Worm (Caenorhabditis elegans) whole organism, young adult: ENCODE data around the gene H43E16.1.

Experiments used
- ZK185.1 ChIP-seq: sonication (generic microtip); optimal IDR thresholded peaks from 2 replicates; lab custom pipeline; 2016; ENCODE audit warnings: mild to moderate bottlenecking, missing genetic modification characterization, missing compliant biosample characterization; ENCODE audit not compliant: poor library complexity, severe bottlenecking
- attf-3 ChIP-seq: fragments of 200-800 bp; sonication (Bioruptor generic); conservative IDR thresholded peaks from 2 replicates; pipeline ENCODE4 v1.3.6; 2022; ENCODE audit warnings: missing genetic modification reagents, missing genetic modification characterization, missing compliant biosample characterization
- attf-5 ChIP-seq: fragments of 200-800 bp; sonication (Bioruptor generic); optimal IDR thresholded peaks from 2 replicates; lab custom pipeline; 2018; ENCODE audit warnings: mild to moderate bottlenecking, missing genetic modification characterization, missing compliant biosample characterization
- ccch-3 ChIP-seq: fragments of 200-800 bp; sonication (Bioruptor generic); optimal IDR thresholded peaks from 2 replicates; lab custom pipeline; 2018; ENCODE audit warnings: mild to moderate bottlenecking, missing genetic modification characterization, missing compliant biosample characterization
- cebp-1 ChIP-seq, 2 experiments: fragments of 200-800 bp in 1 of 2; sonication (Bioruptor generic) in 1 of 2; sonication (generic microtip) in 1 of 2; IDR thresholded peaks in 1 of 2; optimal IDR thresholded peaks in 1 of 2; 2 replicates each; pipeline versions ENCODE4 v1.3.6 to Lab custom; 2017 to 2022; ENCODE audit warnings: missing compliant biosample characterization in 2 of 2, missing genetic modification characterization in 2 of 2, mild to moderate bottlenecking in 1 of 2, missing genetic modification reagents in 1 of 2, moderate library complexity in 1 of 2
- dpl-1 ChIP-seq: fragments of 150-350 bp; optimal IDR thresholded peaks from 2 replicates; lab custom pipeline; 2014; ENCODE audit warnings: missing biosample characterization, missing genetic modification reagents, missing genetic modification characterization
- ets-4 ChIP-seq: fragments of 200-800 bp; sonication (Bioruptor generic); optimal IDR thresholded peaks from 2 replicates; lab custom pipeline; 2018; ENCODE audit warnings: mild to moderate bottlenecking, missing genetic modification characterization, missing compliant biosample characterization
- hmg-1.2 ChIP-seq: fragments of 200-800 bp; sonication (Bioruptor generic); IDR thresholded peaks from 2 replicates; pipeline ENCODE4 v1.3.6; 2022; ENCODE audit warnings: missing genetic modification reagents, missing genetic modification characterization, missing compliant biosample characterization
- madf-3 ChIP-seq: fragments of 200-800 bp; sonication (Bioruptor generic); IDR thresholded peaks from 2 replicates; pipeline ENCODE4 v1.3.6; 2022; ENCODE audit warnings: missing genetic modification reagents, missing genetic modification characterization, missing compliant biosample characterization
- rpc-1 ChIP-seq, 2 experiments: fragments of 150-350 bp in 1 of 2; sonication (generic microtip) in 1 of 2; optimal IDR thresholded peaks; 2 replicates each; lab custom pipeline; 2014 to 2018; ENCODE audit warnings: missing biosample characterization in 1 of 2, missing genetic modification characterization in 1 of 2, missing genetic modification reagents in 1 of 2, missing genotype in 1 of 2
- snpc-4 ChIP-seq, 5 experiments: fragments of 150-350 bp in 1 of 5; sonication (generic microtip) in 4 of 5; optimal IDR thresholded peaks; 2 replicates each; lab custom pipeline; 2014 to 2018; ENCODE audit warnings: missing genetic modification characterization in 5 of 5, missing biosample characterization in 3 of 5, antibody characterized with exemption in 2 of 5, mild to moderate bottlenecking in 2 of 5, missing compliant biosample characterization in 2 of 5, missing genotype in 2 of 5, moderate library complexity in 2 of 5, missing genetic modification reagents in 1 of 5

- TF ChIP-seq madf-3 (GFP tag; lab: Robert Waterston, UW), result no peak
- no peak for TF ChIP-seq ccch-3 (GFP tag; lab: Kevin White, UChicago)
- no peak for TF ChIP-seq dpl-1 (GFP tag; lab: Kevin White, UChicago)
- TF ChIP-seq rpc-1 (optimal IDR thresholded peaks at IDR 0.05; lab: Kevin White, UChicago), result no peak
- no peak for TF ChIP-seq rpc-1 (tag; optimal IDR thresholded peaks at IDR 0.05; lab: Kevin White, UChicago)
- TF ChIP-seq ZK185.1 (tag; lab: Kevin White, UChicago), result no peak
- no peak for TF ChIP-seq attf-5 (GFP tag; lab: Kevin White, UChicago)
- TF ChIP-seq snpc-4 (GFP tag; optimal IDR thresholded peaks at IDR 0.05; lab: Kevin White, UChicago), result no peak
- TF ChIP-seq snpc-4 (tag; optimal IDR thresholded peaks at IDR 0.05; lab: Kevin White, UChicago), result no peak
- no peak for TF ChIP-seq cebp-1 (GFP tag; IDR thresholded peaks at IDR 0.05; lab: Robert Waterston, UW)
- TF ChIP-seq cebp-1 (tag; optimal IDR thresholded peaks at IDR 0.05; lab: Kevin White, UChicago), result no peak
- no peak for TF ChIP-seq hmg-1.2 (GFP tag; lab: Robert Waterston, UW)
- TF ChIP-seq attf-3 (GFP tag; lab: Robert Waterston, UW), result no peak
- TF ChIP-seq ets-4 (GFP tag; lab: Kevin White, UChicago), result no peak
Measured at ce11 chrII:6681478-6681877, 7.4 kb downstream of the H43E16.1 start.
